Worm (Caenorhabditis elegans) whole organism, midembryonic: ENCODE results near the gene C39B5.14.

Source experiments
- tab-1 ChIP-seq: fragments of 200-800 bp; sonication (Bioruptor generic); IDR thresholded peaks from 2 replicates; pipeline ENCODE4 v1.3.6; 2022; ENCODE audit warnings: missing genetic modification characterization, missing compliant biosample characterization
- ztf-23 ChIP-seq: fragments of 200-800 bp; sonication (Bioruptor generic); IDR thresholded peaks from 2 replicates; pipeline ENCODE4 v1.3.6; 2022; ENCODE audit warnings: missing genetic modification reagents, missing genetic modification characterization, missing compliant biosample characterization

DNA sequence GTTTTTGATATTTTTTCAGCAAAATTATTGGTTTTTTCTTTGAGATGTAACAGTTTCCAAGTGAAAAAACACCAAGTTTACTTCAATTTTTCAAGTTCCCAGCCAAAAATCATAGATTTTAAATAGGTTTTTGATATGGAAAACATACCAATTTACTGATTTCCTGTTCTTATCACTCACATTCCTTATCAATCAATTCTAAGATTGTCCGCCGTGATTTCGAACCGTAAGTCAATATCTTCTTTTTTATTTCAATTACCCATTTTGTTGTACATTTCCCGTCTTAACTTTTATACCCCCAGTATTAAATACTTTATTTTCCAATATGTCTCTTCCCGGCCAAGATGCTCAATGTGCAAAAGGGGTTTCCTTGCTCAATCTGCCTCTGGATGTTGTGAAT is 13.3 kb downstream of the C39B5.14 start, which contains the start of gene fbxa-38:
- TF ChIP-seq ztf-23 (GFP tag; lab: Robert Waterston, UW) (no peak), tab-1 (no peak)
